Worm (Caenorhabditis elegans): Measurements from ENCODE around the gene T13F2.4.
"Not testable (repeated sequence)": the region's sequence is repeated elsewhere in the genome, so short reads cannot be mapped to it uniquely, and the experiment has no call there.

T13F2.4 gene

DNA sequence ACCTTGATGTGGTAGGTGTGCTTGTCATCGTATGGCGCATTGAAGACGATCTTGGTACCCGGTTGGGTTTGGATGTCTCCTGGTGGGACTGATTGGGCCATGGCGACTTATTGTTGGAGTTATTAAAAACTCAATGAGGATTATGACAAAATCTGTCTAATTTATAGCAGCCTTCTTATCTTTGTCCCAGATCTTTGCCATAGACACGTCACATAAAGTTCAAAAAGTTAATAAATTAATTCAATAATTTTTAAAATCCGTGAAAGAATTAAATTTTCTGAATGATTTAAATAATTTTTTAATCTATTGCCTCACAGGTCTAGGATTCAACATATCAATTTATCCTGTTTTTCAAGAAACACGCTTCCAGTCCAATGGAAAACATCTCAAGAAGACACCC, 46.7 kb downstream of the T13F2.4 start, which contains the start of gene msp-81:
TSS of gene msp-81 (minus strand) at position 101 of the 400 bp plus-strand sequence.
- TF ChIP-seq klf-2 (GFP tag; conservative IDR thresholded peaks at IDR 0.05), result no peak
- no peak for TF ChIP-seq med-1 (GFP tag; optimal IDR thresholded peaks at IDR 0.05; ENCODE audit: insufficient read depth)
- no peak for TF ChIP-seq ztf-23 (GFP tag; IDR thresholded peaks at IDR 0.05)
- TF ChIP-seq ref-1 (GFP tag; conservative IDR thresholded peaks at IDR 0.05), result no peak
- no peak for TF ChIP-seq tab-1 (GFP tag; IDR thresholded peaks at IDR 0.05)
- TF ChIP-seq T22C8.4 (GFP tag; IDR thresholded peaks at IDR 0.05), result no peak
- TF ChIP-seq cog-1 (tag; optimal IDR thresholded peaks at IDR 0.05), result no peak
- TF ChIP-seq flt-1 (GFP tag; IDR thresholded peaks at IDR 0.05), result no peak
- TF ChIP-seq ztf-29 (GFP tag; IDR thresholded peaks at IDR 0.05), result no peak

DNA sequence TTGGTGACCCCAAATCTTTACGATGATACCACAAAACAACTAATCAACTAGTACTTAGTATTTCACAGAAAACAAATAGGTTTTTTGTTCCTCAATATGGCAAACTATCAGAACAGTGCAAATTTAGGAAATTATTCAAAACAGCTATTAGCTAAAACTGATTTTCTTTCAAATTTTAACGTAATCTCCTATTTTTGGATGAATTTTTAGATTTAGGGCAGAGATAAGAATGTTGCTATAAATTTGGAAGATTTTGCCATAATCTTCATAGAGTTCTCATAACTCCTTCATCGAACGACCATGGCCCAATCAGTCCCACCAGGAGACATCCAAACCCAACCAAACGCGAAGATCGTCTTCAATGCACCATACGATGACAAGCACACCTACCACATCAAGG, 47.8 kb downstream of the T13F2.4 start, which contains the start of gene msp-10:
TSS of gene msp-10 (plus strand) at position 301 of the 400 bp plus-strand sequence.
- not testable (repeated sequence) for TF ChIP-seq flt-1 (GFP tag; IDR thresholded peaks at IDR 0.05); ztf-29 (GFP tag; IDR thresholded peaks at IDR 0.05); med-1 (GFP tag; optimal IDR thresholded peaks at IDR 0.05; ENCODE audit: insufficient read depth)

DNA sequence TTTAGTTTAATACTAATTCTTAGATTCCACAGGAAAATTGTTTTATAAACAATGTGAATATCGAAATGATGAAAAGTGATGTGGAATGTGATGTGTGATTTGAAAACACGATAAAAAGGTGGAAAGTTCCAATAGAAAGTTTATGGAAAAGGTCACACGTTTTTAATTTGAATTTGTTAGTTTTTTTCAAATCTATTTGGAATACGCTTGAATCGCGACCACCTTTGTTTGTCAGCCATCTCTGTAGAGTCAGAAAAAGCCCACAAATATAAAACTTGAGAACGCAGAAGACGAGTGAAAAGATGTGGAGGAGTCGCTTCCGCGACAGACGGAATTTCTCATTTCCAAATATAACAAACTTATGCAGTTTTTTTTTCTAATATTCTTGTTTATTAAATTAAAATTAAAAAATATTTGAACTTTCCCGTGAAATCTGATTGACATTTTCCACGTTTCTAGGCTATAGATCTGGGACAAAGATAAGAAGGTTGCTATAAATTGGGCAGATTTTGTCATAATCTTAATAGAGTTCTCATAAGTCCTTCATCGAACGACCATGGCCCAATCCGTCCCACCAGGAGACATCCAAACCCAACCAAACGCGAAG, 51.5 kb downstream of the T13F2.4 start, which contains the start of the genes kin-24 and msp-56:
TSS of gene kin-24 (minus strand) at position 101 of the 607 bp plus-strand sequence.
TSS of gene msp-56 (plus strand) at position 557 of the 607 bp plus-strand sequence.
- no peak for TF ChIP-seq ref-1 (GFP tag; conservative IDR thresholded peaks at IDR 0.05)
- TF ChIP-seq ztf-23 (GFP tag; IDR thresholded peaks at IDR 0.05), result no peak
- no peak for TF ChIP-seq tab-1 (GFP tag; IDR thresholded peaks at IDR 0.05)
- no peak for TF ChIP-seq ztf-29 (GFP tag; IDR thresholded peaks at IDR 0.05)

All from whole organism, midembryonic.